Worm (Caenorhabditis elegans) whole organism, midembryonic: ENCODE results near the gene ugt-63.

Source experiments
- T22C8.4 ChIP-seq: fragments of 200-800 bp; sonication (Bioruptor generic); IDR thresholded peaks from 2 replicates; pipeline ENCODE4 v1.3.6; 2022; ENCODE audit warnings: missing genetic modification characterization, missing compliant biosample characterization
- med-1 ChIP-seq: sonication (generic microtip); optimal IDR thresholded peaks from 2 replicates; lab custom pipeline; 2017; ENCODE audit warnings: missing genetic modification characterization, mild to moderate bottlenecking, missing compliant biosample characterization, antibody characterized with exemption, missing genetic modification reagents; ENCODE audit not compliant: insufficient read depth
- ztf-23 ChIP-seq: fragments of 200-800 bp; sonication (Bioruptor generic); IDR thresholded peaks from 2 replicates; pipeline ENCODE4 v1.3.6; 2022; ENCODE audit warnings: missing genetic modification reagents, missing genetic modification characterization, missing compliant biosample characterization
- ztf-29 ChIP-seq: fragments of 200-800 bp; sonication (Bioruptor generic); IDR thresholded peaks from 2 replicates; pipeline ENCODE4 v1.3.6; 2022; ENCODE audit warnings: missing genetic modification reagents, missing genetic modification characterization, missing compliant biosample characterization

DNA sequence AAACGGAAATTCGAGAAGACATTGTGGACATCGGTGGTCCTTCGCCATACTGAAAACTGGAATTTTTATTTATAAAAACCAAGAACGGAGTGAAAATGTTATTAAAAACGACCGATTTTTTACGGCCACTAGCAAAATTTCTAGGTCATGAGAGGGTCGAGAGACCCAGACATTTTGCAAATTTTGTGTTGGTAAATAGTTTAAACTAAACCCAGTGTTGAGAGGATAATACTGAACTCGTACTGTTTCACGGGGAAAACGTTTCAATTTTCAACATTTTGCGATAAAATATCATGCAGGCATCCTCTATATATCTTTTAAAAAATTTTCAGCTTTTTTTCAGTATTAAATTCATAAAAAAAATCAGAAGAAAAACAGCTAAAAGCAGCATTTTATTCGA is 8.5 kb upstream of the ugt-63 start, which contains the start of gene C04F5.9:
- TF ChIP-seq T22C8.4 (GFP tag; lab: Robert Waterston, UW) (no peak), med-1 (GFP tag; lab: Kevin White, UChicago) (no peak), ztf-23 (GFP tag; lab: Robert Waterston, UW) (no peak), ztf-29 (GFP tag; lab: Robert Waterston, UW) (no peak)
